Fruit fly (Drosophila melanogaster) whole organism, prepupa: ENCODE results near the gene CG13896.

Experiments
- Blimp-1 ChIP-seq: fragments of 200-800 bp; sonication (Bioruptor generic); optimal IDR thresholded peaks from 3 replicates; lab custom pipeline; 2017; ENCODE audit warnings: missing biosample characterization, missing genetic modification characterization, mild to moderate bottlenecking, moderate library complexity, missing genetic modification reagents
- CG10631 ChIP-seq: fragments of 200-800 bp; sonication (Bioruptor generic); optimal IDR thresholded peaks from 2 replicates; lab custom pipeline; 2016; ENCODE audit warnings: missing biosample characterization, missing genetic modification characterization
- CG10669 ChIP-seq: fragments of 200-800 bp; sonication (Bioruptor generic); optimal IDR thresholded peaks from 3 replicates; lab custom pipeline; 2018; ENCODE audit warnings: missing biosample characterization, mild to moderate bottlenecking, missing genetic modification characterization, moderate library complexity
- CG11294 ChIP-seq: fragments of 200-800 bp; sonication (Bioruptor generic); IDR thresholded peaks from 2 replicates; pipeline ENCODE4 v1.3.6; 2022; ENCODE audit warnings: missing biosample characterization, missing genetic modification characterization
- CG11762 ChIP-seq: fragments of 200-800 bp; sonication (Bioruptor generic); optimal IDR thresholded peaks from 3 replicates; lab custom pipeline; 2016; ENCODE audit warnings: missing biosample characterization, missing genetic modification characterization; ENCODE audit not compliant: insufficient read depth
- CG11902 ChIP-seq: fragments of 200-800 bp; sonication (Bioruptor generic); optimal IDR thresholded peaks from 3 replicates; lab custom pipeline; 2016; ENCODE audit warnings: missing biosample characterization, missing genetic modification characterization
- CG15336 ChIP-seq: fragments of 200-800 bp; sonication (Bioruptor generic); IDR thresholded peaks from 2 replicates; pipeline ENCODE4 v1.3.6; 2022; ENCODE audit warnings: missing biosample characterization, missing genetic modification characterization
- CG1621 ChIP-seq: fragments of 200-800 bp; sonication (Bioruptor generic); optimal IDR thresholded peaks from 3 replicates; lab custom pipeline; 2018; ENCODE audit warnings: missing biosample characterization, mild to moderate bottlenecking, missing genetic modification characterization
- CG3032 ChIP-seq: fragments of 200-800 bp; optimal IDR thresholded peaks from 2 replicates; lab custom pipeline; 2019; ENCODE audit warnings: missing biosample characterization, mild to moderate bottlenecking, missing genetic modification characterization, moderate library complexity
- CG31627 ChIP-seq: fragments of 200-800 bp; sonication (Bioruptor generic); optimal IDR thresholded peaks from 3 replicates; lab custom pipeline; 2016; ENCODE audit warnings: missing biosample characterization, missing genetic modification characterization
- CG32006 ChIP-seq: fragments of 200-800 bp; sonication (Bioruptor generic); optimal IDR thresholded peaks from 3 replicates; lab custom pipeline; 2017; ENCODE audit warnings: missing biosample characterization, mild to moderate bottlenecking, missing genetic modification characterization
- CG34406 ChIP-seq: fragments of 200-800 bp; sonication (Bioruptor generic); optimal IDR thresholded peaks from 3 replicates; lab custom pipeline; 2016; ENCODE audit warnings: missing biosample characterization, missing genetic modification characterization
- CG3919 ChIP-seq: fragments of 200-800 bp; sonication (Bioruptor generic); optimal IDR thresholded peaks from 3 replicates; lab custom pipeline; 2016; ENCODE audit warnings: missing biosample characterization, missing genetic modification characterization
- CG4318 ChIP-seq: fragments of 200-800 bp; sonication (Bioruptor generic); optimal IDR thresholded peaks from 3 replicates; lab custom pipeline; 2017; ENCODE audit warnings: missing biosample characterization, mild to moderate bottlenecking, missing genetic modification characterization
- CG6163 ChIP-seq: fragments of 200-800 bp; sonication (Bioruptor generic); IDR thresholded peaks from 3 replicates; pipeline ENCODE4 v1.3.6; 2022; ENCODE audit warnings: missing biosample characterization, missing genetic modification characterization
- CG6276 ChIP-seq: fragments of 200-800 bp; sonication (Bioruptor generic); optimal IDR thresholded peaks from 2 replicates; lab custom pipeline; 2017; ENCODE audit warnings: missing biosample characterization, mild to moderate bottlenecking, missing genetic modification characterization
- CG6792 ChIP-seq: fragments of 200-800 bp; sonication (Bioruptor generic); optimal IDR thresholded peaks from 3 replicates; lab custom pipeline; 2016; ENCODE audit warnings: missing biosample characterization, missing genetic modification characterization
- CG6808 ChIP-seq: fragments of 200-800 bp; sonication (Bioruptor generic); optimal IDR thresholded peaks from 3 replicates; lab custom pipeline; 2017; ENCODE audit warnings: missing biosample characterization, missing genetic modification characterization, mild to moderate bottlenecking, moderate library complexity, missing genetic modification reagents
- CG6854 ChIP-seq: fragments of 200-800 bp; sonication (Bioruptor generic); optimal IDR thresholded peaks from 2 replicates; lab custom pipeline; 2017; ENCODE audit warnings: missing biosample characterization, mild to moderate bottlenecking, missing genetic modification characterization
- CG7368 ChIP-seq: fragments of 200-800 bp; sonication (Bioruptor generic); optimal IDR thresholded peaks from 3 replicates; lab custom pipeline; 2016; ENCODE audit warnings: missing biosample characterization, missing genetic modification characterization
- CG8119 ChIP-seq: fragments of 200-800 bp; sonication (Bioruptor generic); IDR thresholded peaks from 3 replicates; pipeline ENCODE4 v1.3.6; 2022; ENCODE audit warnings: missing biosample characterization, missing genetic modification characterization
- CG8319 ChIP-seq: fragments of 200-800 bp; sonication (Bioruptor generic); optimal IDR thresholded peaks from 3 replicates; lab custom pipeline; 2016; ENCODE audit warnings: missing biosample characterization, missing genetic modification characterization
- CG8632 ChIP-seq: fragments of 200-800 bp; sonication (Bioruptor generic); optimal IDR thresholded peaks from 3 replicates; lab custom pipeline; 2016; ENCODE audit warnings: missing biosample characterization, missing genetic modification characterization
- CG9139 ChIP-seq: fragments of 200-800 bp; sonication (Bioruptor generic); optimal IDR thresholded peaks from 3 replicates; lab custom pipeline; 2017; ENCODE audit warnings: missing biosample characterization, mild to moderate bottlenecking, missing genetic modification characterization
- Eip78C ChIP-seq: fragments of 200-800 bp; sonication (Bioruptor generic); peaks from one replicate; lab custom pipeline; 2016; ENCODE audit warnings: missing biosample characterization, missing genetic modification characterization
- Eip93F ChIP-seq: fragments of 200-800 bp; sonication (Bioruptor generic); optimal IDR thresholded peaks from 2 replicates; lab custom pipeline; 2016; ENCODE audit warnings: missing biosample characterization, mild to moderate bottlenecking, missing genetic modification characterization
- Ets21C ChIP-seq: fragments of 200-800 bp; sonication (Bioruptor generic); optimal IDR thresholded peaks from 3 replicates; lab custom pipeline; 2016; ENCODE audit warnings: missing biosample characterization, missing genetic modification characterization
- Ets96B ChIP-seq: fragments of 200-800 bp; optimal IDR thresholded peaks from 2 replicates; lab custom pipeline; 2019; ENCODE audit warnings: missing biosample characterization, mild to moderate bottlenecking, missing genetic modification characterization, moderate library complexity
- Gug ChIP-seq: fragments of 200-800 bp; sonication (Bioruptor generic); IDR thresholded peaks from 2 replicates; pipeline ENCODE4 v1.3.6; 2022; ENCODE audit warnings: missing biosample characterization, missing genetic modification characterization
- Hr38 ChIP-seq: sonication (Bioruptor generic); optimal IDR thresholded peaks from 2 replicates; lab custom pipeline; 2016; ENCODE audit warnings: missing biosample characterization, missing genetic modification characterization
- Hr4 ChIP-seq: fragments of 200-800 bp; sonication (Bioruptor generic); optimal IDR thresholded peaks from 3 replicates; lab custom pipeline; 2016; ENCODE audit warnings: missing biosample characterization, missing genetic modification characterization
- OdsH ChIP-seq: fragments of 200-800 bp; sonication (Bioruptor generic); optimal IDR thresholded peaks from 3 replicates; lab custom pipeline; 2016; ENCODE audit warnings: missing biosample characterization, missing genetic modification characterization
- Smox ChIP-seq: fragments of 200-800 bp; sonication (Bioruptor generic); optimal IDR thresholded peaks from 3 replicates; lab custom pipeline; 2016; ENCODE audit warnings: missing biosample characterization, missing genetic modification characterization
- Sox15 ChIP-seq: fragments of 200-800 bp; sonication (Bioruptor generic); optimal IDR thresholded peaks from 3 replicates; lab custom pipeline; 2016; ENCODE audit warnings: missing biosample characterization, missing genetic modification characterization
- achi ChIP-seq: fragments of 200-800 bp; sonication (Bioruptor generic); optimal IDR thresholded peaks from 3 replicates; lab custom pipeline; 2016; ENCODE audit warnings: missing biosample characterization, missing genetic modification characterization
- acj6 ChIP-seq: fragments of 200-800 bp; sonication (Bioruptor generic); optimal IDR thresholded peaks from 3 replicates; lab custom pipeline; 2016; ENCODE audit warnings: missing biosample characterization, missing genetic modification characterization
- cyc ChIP-seq: fragments of 200-800 bp; sonication (Bioruptor generic); optimal IDR thresholded peaks from 3 replicates; lab custom pipeline; 2016; ENCODE audit warnings: missing biosample characterization, missing genetic modification characterization
- dac ChIP-seq: fragments of 200-800 bp; sonication (Bioruptor generic); optimal IDR thresholded peaks from 2 replicates; lab custom pipeline; 2017; ENCODE audit warnings: missing biosample characterization, mild to moderate bottlenecking, missing genetic modification characterization
- dsx ChIP-seq: fragments of 200-800 bp; optimal IDR thresholded peaks from 3 replicates; lab custom pipeline; 2019; ENCODE audit warnings: missing biosample characterization, mild to moderate bottlenecking, missing genetic modification characterization, moderate library complexity; ENCODE audit not compliant: poor library complexity, severe bottlenecking
- eg ChIP-seq: fragments of 200-800 bp; sonication (Bioruptor generic); IDR thresholded peaks from 3 replicates; pipeline ENCODE4 v1.3.6; 2022; ENCODE audit warnings: missing biosample characterization, missing genetic modification characterization
- fd85E ChIP-seq: fragments of 200-800 bp; sonication (Bioruptor generic); optimal IDR thresholded peaks from 3 replicates; lab custom pipeline; 2016; ENCODE audit warnings: missing biosample characterization, missing genetic modification characterization
- fkh ChIP-seq: fragments of 200-800 bp; sonication (Bioruptor generic); optimal IDR thresholded peaks from 3 replicates; lab custom pipeline; 2017; ENCODE audit warnings: missing biosample characterization, mild to moderate bottlenecking, missing genetic modification characterization, moderate library complexity
- net ChIP-seq: fragments of 200-800 bp; sonication (Bioruptor generic); optimal IDR thresholded peaks from 3 replicates; lab custom pipeline; 2016; ENCODE audit warnings: missing biosample characterization, missing genetic modification characterization
- pdm3 ChIP-seq: fragments of 200-800 bp; sonication (Bioruptor generic); optimal IDR thresholded peaks from 3 replicates; lab custom pipeline; 2016; ENCODE audit warnings: missing biosample characterization, missing genetic modification characterization
- salr ChIP-seq, 2 experiments: fragments of 200-800 bp; sonication (Bioruptor generic); optimal IDR thresholded peaks; 3 replicates each; lab custom pipeline; 2016 to 2018; ENCODE audit warnings: missing biosample characterization in 2 of 2, missing genetic modification characterization in 2 of 2, mild to moderate bottlenecking in 1 of 2
- spab ChIP-seq: fragments of 200-800 bp; sonication (Bioruptor generic); optimal IDR thresholded peaks from 2 replicates; lab custom pipeline; 2017; ENCODE audit warnings: missing biosample characterization, mild to moderate bottlenecking, missing genetic modification characterization, missing genetic modification reagents
- ss ChIP-seq, 2 experiments: fragments of 200-800 bp; sonication (Bioruptor generic); optimal IDR thresholded peaks; 2 replicates in 1 of 2; 3 replicates in 1 of 2; lab custom pipeline; 2017 to 2018; ENCODE audit warnings: mild to moderate bottlenecking in 2 of 2, missing biosample characterization in 2 of 2, missing genetic modification characterization in 2 of 2, moderate library complexity in 1 of 2
- svp ChIP-seq: fragments of 200-800 bp; sonication (Bioruptor generic); peaks from one replicate; lab custom pipeline; 2016; ENCODE audit warnings: missing biosample characterization, missing genetic modification characterization
- topi ChIP-seq: fragments of 200-800 bp; sonication (Bioruptor generic); optimal IDR thresholded peaks from 3 replicates; lab custom pipeline; 2016; ENCODE audit warnings: missing biosample characterization, missing genetic modification characterization
- vri ChIP-seq: fragments of 200-800 bp; sonication (Bioruptor generic); optimal IDR thresholded peaks from 3 replicates; lab custom pipeline; 2016; ENCODE audit warnings: missing biosample characterization, mild to moderate bottlenecking, missing genetic modification characterization

The CG13896 gene

DNA sequence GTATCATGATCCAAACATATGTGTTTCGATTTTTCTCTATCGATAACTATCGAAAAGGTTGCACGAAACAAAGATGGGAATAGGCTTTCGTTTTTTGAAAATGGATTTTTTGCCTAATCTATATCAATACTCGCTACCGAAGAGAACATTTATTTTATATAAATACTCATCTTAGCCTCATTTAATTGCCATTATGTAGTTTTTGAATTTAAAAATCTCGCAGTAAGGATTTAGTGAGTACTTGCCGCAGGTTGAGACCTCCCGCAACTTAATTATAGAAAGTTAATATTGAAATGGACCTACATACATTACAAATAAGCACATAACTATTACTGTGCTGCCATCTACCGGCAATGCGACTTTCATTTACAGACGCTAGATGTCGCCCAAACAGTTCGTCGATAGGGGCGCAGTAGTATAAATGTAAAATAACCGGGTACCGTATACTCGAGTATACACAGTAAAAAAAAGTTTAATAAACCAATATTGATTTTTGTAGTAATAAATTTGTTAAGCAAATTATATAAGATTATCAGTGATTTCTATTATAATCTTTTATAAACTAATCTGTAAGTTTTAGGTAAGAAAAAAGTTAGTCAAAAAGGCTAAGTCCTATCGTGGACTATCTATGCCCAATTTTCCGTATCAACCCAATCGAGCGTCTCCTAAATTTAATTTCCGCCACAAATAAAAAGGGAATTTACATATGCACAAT is at the start of gene CG13896:
TSS of gene CG13896 (minus strand) at position 12 of the 715 bp plus-strand sequence.
- peak; percentile 91 for TF ChIP-seq CG31627 (GFP tag; lab: Kevin White, UChicago)
- peak; percentile 37 for TF ChIP-seq CG32006
- peak; percentile 82 for TF ChIP-seq pdm3 (GFP tag; lab: Kevin White, UChicago)
- TF ChIP-seq vri = peak; percentile 70
- peak; percentile 23 for TF ChIP-seq Blimp-1 (GFP tag; lab: Kevin White, UChicago)
- TF ChIP-seq spab = peak; percentile 41
- peak; percentile 49 for TF ChIP-seq CG6808
- peak; percentile 65 for TF ChIP-seq CG11902
- TF ChIP-seq Eip78C (GFP tag; lab: Kevin White, UChicago) = peak; percentile 92
- peak; percentile 45 for TF ChIP-seq dac (GFP tag; lab: Kevin White, UChicago)
- peak; percentile 84 for TF ChIP-seq CG3919
- peak; percentile 87 for TF ChIP-seq cyc (GFP tag; lab: Kevin White, UChicago)
- TF ChIP-seq CG4318 = no peak
- TF ChIP-seq CG9139 (GFP tag; lab: Kevin White, UChicago) = peak; percentile 30
- TF ChIP-seq Ets96B (tag; lab: Kevin White, UChicago) = peak; percentile 71
- peak; percentile 77 for TF ChIP-seq acj6
- TF ChIP-seq fkh (GFP tag; lab: Kevin White, UChicago) = peak; percentile 57
- TF ChIP-seq Eip93F = no peak
- TF ChIP-seq eg (GFP tag; lab: Robert Waterston, UW) = peak; percentile 81
- TF ChIP-seq achi (GFP tag; lab: Kevin White, UChicago) = peak; percentile 72
- peak; percentile 65 for TF ChIP-seq CG7368 (GFP tag; lab: Kevin White, UChicago)
- TF ChIP-seq CG34406 (GFP tag; lab: Kevin White, UChicago) = peak; percentile 63
- TF ChIP-seq dsx (GFP tag; lab: Kevin White, UChicago) = peak; percentile 46
- peak; percentile 60 for TF ChIP-seq CG3032
- TF ChIP-seq CG1621 (tag; lab: Kevin White, UChicago) = peak; percentile 44
- peak; percentile 77 for TF ChIP-seq OdsH (GFP tag; lab: Kevin White, UChicago)
- TF ChIP-seq salr (GFP tag; optimal IDR thresholded peaks at IDR 0.05; lab: Kevin White, UChicago) = peak; percentile 44 to 65
- TF ChIP-seq CG8119 (GFP tag; lab: Robert Waterston, UW) = peak; percentile 82; the same call in 2 of the 3 replicates
- peak; percentile 25 for TF ChIP-seq Sox15
- TF ChIP-seq CG6163 = peak; percentile 66
- peak; percentile 66 for TF ChIP-seq net (GFP tag; lab: Kevin White, UChicago)
- peak; percentile 31 for TF ChIP-seq CG8632
- no peak for TF ChIP-seq fd85E
- TF ChIP-seq CG11294 (GFP tag; lab: Robert Waterston, UW) = no peak
- peak; percentile 69 for TF ChIP-seq CG10631
- peak; percentile 75 for TF ChIP-seq CG6276 (GFP tag; lab: Kevin White, UChicago)
- TF ChIP-seq CG6854 (GFP tag; lab: Kevin White, UChicago) = peak; percentile 20
- TF ChIP-seq CG11762 (GFP tag; lab: Kevin White, UChicago) = peak; percentile 57
- peak; percentile 72 for TF ChIP-seq CG10669 (GFP tag; lab: Kevin White, UChicago)
- TF ChIP-seq svp = peak; percentile 86
- TF ChIP-seq Gug (GFP tag; lab: Robert Waterston, UW) = peak; percentile 38; the same call in 1 of the 2 replicates
- TF ChIP-seq Hr38 (GFP tag; lab: Kevin White, UChicago) = no peak
- peak; percentile 62 for TF ChIP-seq CG8319 (GFP tag; lab: Kevin White, UChicago)
- peak; percentile 85 for TF ChIP-seq CG15336 (GFP tag; lab: Robert Waterston, UW)
- TF ChIP-seq topi (GFP tag; lab: Kevin White, UChicago) = peak; percentile 76
- peak; percentile 49 for TF ChIP-seq Ets21C (GFP tag; lab: Kevin White, UChicago)
- peak; percentile 74 for TF ChIP-seq Smox (GFP tag; lab: Kevin White, UChicago)
- TF ChIP-seq CG6792 (GFP tag; lab: Kevin White, UChicago) = peak; percentile 72
- peak; percentile 7 to 20 for TF ChIP-seq ss (GFP tag; optimal IDR thresholded peaks at IDR 0.05; lab: Kevin White, UChicago)
- peak; percentile 58 for TF ChIP-seq Hr4
